Worm (Caenorhabditis elegans) whole organism, mixed stage, embryonic: ENCODE results near the gene str-209.
A peak's percentile ranks its signal among the peaks of the same experiment; 100 is the strongest.

Experiments used
- ceh-39 ChIP-seq: fragments of 150-350 bp; optimal IDR thresholded peaks from 2 replicates; lab custom pipeline; 2014; ENCODE audit warnings: missing biosample characterization, missing genetic modification characterization
- ces-1 ChIP-seq: fragments of 150-350 bp; optimal IDR thresholded peaks from 2 replicates; lab custom pipeline; 2014; ENCODE audit warnings: missing biosample characterization, missing genetic modification reagents, missing genetic modification characterization
- lin-13 ChIP-seq: fragments of 150-350 bp; optimal IDR thresholded peaks from 2 replicates; lab custom pipeline; 2014; ENCODE audit warnings: missing biosample characterization, missing genetic modification characterization
- lin-32 ChIP-seq: fragments of 200-800 bp; sonication (Bioruptor generic); optimal IDR thresholded peaks from 2 replicates; lab custom pipeline; 2018; ENCODE audit warnings: mild to moderate bottlenecking, missing genetic modification characterization, missing compliant biosample characterization
- lsy-2 ChIP-seq: fragments of 150-350 bp; optimal IDR thresholded peaks from 2 replicates; lab custom pipeline; 2014; ENCODE audit warnings: missing biosample characterization, missing genetic modification characterization
- mep-1 ChIP-seq: fragments of 150-350 bp; optimal IDR thresholded peaks from 2 replicates; lab custom pipeline; 2017; ENCODE audit warnings: missing biosample characterization, missing genetic modification reagents, missing genetic modification characterization, inconsistent platforms
- nhr-12 ChIP-seq: fragments of 150-350 bp; optimal IDR thresholded peaks from 2 replicates; lab custom pipeline; 2014; ENCODE audit warnings: missing biosample characterization, missing genetic modification characterization
- nhr-237 ChIP-seq: fragments of 150-350 bp; optimal IDR thresholded peaks from 2 replicates; lab custom pipeline; 2014; ENCODE audit warnings: missing biosample characterization, missing genetic modification characterization
- nhr-76 ChIP-seq: sonication (generic microtip); optimal IDR thresholded peaks from 2 replicates; lab custom pipeline; 2017; ENCODE audit warnings: missing biosample characterization, missing genetic modification characterization
- pha-4 ChIP-seq: fragments of 150-350 bp; optimal IDR thresholded peaks from 2 replicates; lab custom pipeline; 2018; ENCODE audit warnings: missing biosample characterization, missing genetic modification reagents, missing genetic modification characterization
- sem-2 ChIP-seq: fragments of 200-800 bp; sonication (Bioruptor generic); optimal IDR thresholded peaks from 2 replicates; lab custom pipeline; 2018; ENCODE audit warnings: mild to moderate bottlenecking, missing genetic modification characterization, missing compliant biosample characterization
- snpc-4 ChIP-seq: fragments of 150-350 bp; optimal IDR thresholded peaks from 2 replicates; lab custom pipeline; 2014; ENCODE audit warnings: missing biosample characterization, missing genetic modification characterization
- unc-62 ChIP-seq: fragments of 150-350 bp; optimal IDR thresholded peaks from 2 replicates; lab custom pipeline; 2014; ENCODE audit warnings: missing biosample characterization, missing genetic modification reagents, missing genetic modification characterization

DNA sequence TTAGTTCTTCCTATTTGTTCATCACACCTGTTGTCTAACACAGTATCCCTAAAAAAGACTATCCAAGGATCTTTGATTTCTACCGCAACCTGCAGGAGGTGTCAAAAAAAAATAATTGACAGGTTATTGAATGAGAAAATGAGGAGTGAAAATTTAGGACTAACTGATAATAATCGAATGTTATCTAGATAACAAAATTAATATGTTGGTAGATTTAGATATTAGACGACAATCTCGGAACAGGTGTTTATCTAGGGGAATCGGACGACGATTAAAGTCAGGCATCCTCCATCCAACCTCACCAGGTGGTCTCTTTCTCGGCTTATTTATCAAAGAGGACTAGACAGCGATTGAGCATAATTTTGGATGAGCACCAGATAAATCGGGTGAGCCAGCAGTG is 20.0 kb downstream of the str-209 start:
- no peak for TF ChIP-seq ces-1 (GFP tag; lab: Kevin White, UChicago)
- TF ChIP-seq mep-1 (tag; lab: Kevin White, UChicago): no peak
- no peak for TF ChIP-seq nhr-12 (tag; lab: Kevin White, UChicago)
- TF ChIP-seq nhr-76 (tag; lab: Kevin White, UChicago): no peak
- TF ChIP-seq nhr-237 (tag; lab: Kevin White, UChicago): no peak
- no peak for TF ChIP-seq unc-62 (GFP tag; lab: Kevin White, UChicago)
- no peak for TF ChIP-seq snpc-4 (tag; lab: Kevin White, UChicago)
- TF ChIP-seq pha-4 (tag; lab: Kevin White, UChicago): no peak
- peak; percentile 45 for TF ChIP-seq lin-32
- no peak for TF ChIP-seq lsy-2 (tag; lab: Kevin White, UChicago)
- TF ChIP-seq sem-2: no peak
- no peak for TF ChIP-seq lin-13 (tag; lab: Kevin White, UChicago)
- no peak for TF ChIP-seq ceh-39 (tag; lab: Kevin White, UChicago)
